Fruit fly (Drosophila melanogaster): ENCODE results near the gene CG3638.

The CG3638 gene

dm6 chrX:1272848-1273247 is 36.4 kb upstream of the CG3638 start (continued):
- TF ChIP-seq crp (GFP tag; optimal IDR thresholded peaks at IDR 0.05), result no peak
- no peak for TF ChIP-seq CG15073 (GFP tag; optimal IDR thresholded peaks at IDR 0.05)
- no peak for TF ChIP-seq CG10959 (GFP tag; IDR thresholded peaks at IDR 0.05)
- peak; percentile 59 for TF ChIP-seq CG15269 (tag; optimal IDR thresholded peaks at IDR 0.05)
- TF ChIP-seq CG3726 (GFP tag; IDR thresholded peaks at IDR 0.05), result no peak
- TF ChIP-seq fu2 (GFP tag; optimal IDR thresholded peaks at IDR 0.05), result no peak
- TF ChIP-seq H2.0 (GFP tag; IDR thresholded peaks at IDR 0.05), result no peak; the same call in 1 of the 2 replicates
- peak; percentile 42 to 46 for TF ChIP-seq Pdp1 (GFP tag; optimal IDR thresholded peaks at IDR 0.05)
- TF ChIP-seq bowl (GFP tag; IDR thresholded peaks at IDR 0.05), result no peak
- TF ChIP-seq peb (GFP tag; IDR thresholded peaks at IDR 0.05), result peak; percentile 42; the same call in 1 of the 2 replicates
- no peak for TF ChIP-seq MTF-1 (GFP tag; optimal IDR thresholded peaks at IDR 0.05; ENCODE audit: borderline replicate concordance)
- TF ChIP-seq CG1529 (GFP tag; optimal IDR thresholded peaks at IDR 0.05), result no peak
- TF ChIP-seq Nf-YB (GFP tag; optimal IDR thresholded peaks at IDR 0.05), result no peak
- no peak for TF ChIP-seq hkb (optimal IDR thresholded peaks at IDR 0.05)
- 0 out of 2 replicates have a peak, but pooled peaks have one; percentile 35 for TF ChIP-seq hkb (GFP tag; IDR thresholded peaks at IDR 0.05)
- no peak for TF ChIP-seq CG31224 (GFP tag; IDR thresholded peaks at IDR 0.05)
- TF ChIP-seq crol (GFP tag; IDR thresholded peaks at IDR 0.05), result no peak
- peak; percentile 60 for TF ChIP-seq Hmr (GFP tag; optimal IDR thresholded peaks at IDR 0.05)
- no peak for TF ChIP-seq nom (GFP tag; optimal IDR thresholded peaks at IDR 0.05)
- peak; percentile 94 for TF ChIP-seq sens (GFP tag)
- TF ChIP-seq CG2120 (GFP tag; optimal IDR thresholded peaks at IDR 0.05), result peak; percentile 74
- TF ChIP-seq pzg (GFP tag; optimal IDR thresholded peaks at IDR 0.05), result no peak
- TF ChIP-seq CG6683 (GFP tag; optimal IDR thresholded peaks at IDR 0.05), result no peak
- TF ChIP-seq scrt (GFP tag; optimal IDR thresholded peaks at IDR 0.05), result peak; percentile 8
- TF ChIP-seq CG16779 (GFP tag; IDR thresholded peaks at IDR 0.05), result no peak
- peak; percentile 34 for TF ChIP-seq slou (GFP tag; optimal IDR thresholded peaks at IDR 0.05)
- no peak for TF ChIP-seq zen2 (GFP tag; IDR thresholded peaks at IDR 0.05; ENCODE audit: partially characterized antibody)
- TF ChIP-seq CG17612 (GFP tag; IDR thresholded peaks at IDR 0.05), result no peak
- peak; percentile 38 for TF ChIP-seq zfh2 (GFP tag; optimal IDR thresholded peaks at IDR 0.05)
- no peak for TF ChIP-seq CG8765 (GFP tag; IDR thresholded peaks at IDR 0.05)
- no peak for TF ChIP-seq CG7745 (tag; optimal IDR thresholded peaks at IDR 0.05)
- TF ChIP-seq corto (GFP tag; optimal IDR thresholded peaks at IDR 0.05), result no peak
- no peak for TF ChIP-seq Elba2 (GFP tag; optimal IDR thresholded peaks at IDR 0.05)
- TF ChIP-seq CG10543 (GFP tag; optimal IDR thresholded peaks at IDR 0.05), result no peak
- peak; percentile 52 for TF ChIP-seq CG8924 (tag; optimal IDR thresholded peaks at IDR 0.05)
- TF ChIP-seq CG10209 (GFP tag; optimal IDR thresholded peaks at IDR 0.05), result peak; percentile 54
- 0 out of 3 replicates have a peak, but pooled peaks have one; percentile 20 for TF ChIP-seq CG34422 (GFP tag; IDR thresholded peaks at IDR 0.05)
- TF ChIP-seq hth (optimal IDR thresholded peaks at IDR 0.05), result no peak
- TF ChIP-seq Dfd (GFP tag; optimal IDR thresholded peaks at IDR 0.05), result no peak
- no peak for TF ChIP-seq chm (GFP tag; IDR thresholded peaks at IDR 0.05)
- TF ChIP-seq org-1 (GFP tag; optimal IDR thresholded peaks at IDR 0.05), result peak; percentile 11
- peak; percentile 74 for TF ChIP-seq lab (GFP tag; optimal IDR thresholded peaks at IDR 0.05)
- no peak for TF ChIP-seq CG3838 (GFP tag; optimal IDR thresholded peaks at IDR 0.05)
- TF ChIP-seq Fer2 (tag; optimal IDR thresholded peaks at IDR 0.05), result no peak
- TF ChIP-seq Aef1 (GFP tag; IDR thresholded peaks at IDR 0.05), result 0 out of 3 replicates have a peak, but pooled peaks have one; percentile 19
- peak; percentile 54 for TF ChIP-seq Hr3 (GFP tag; optimal IDR thresholded peaks at IDR 0.05)
- no peak for TF ChIP-seq C15 (GFP tag; IDR thresholded peaks at IDR 0.05)
- no peak for TF ChIP-seq Neu2 (GFP tag; optimal IDR thresholded peaks at IDR 0.05; ENCODE audit: borderline replicate concordance)
- TF ChIP-seq CG6765 (GFP tag; optimal IDR thresholded peaks at IDR 0.05), result no peak
- TF ChIP-seq CG1832 (GFP tag; optimal IDR thresholded peaks at IDR 0.05), result no peak
- TF ChIP-seq al (GFP tag; IDR thresholded peaks at IDR 0.05), result 0 out of 2 replicates have a peak, but pooled peaks have one; percentile 9
- no peak for TF ChIP-seq slp2 (GFP tag; optimal IDR thresholded peaks at IDR 0.05)

Measured in whole organism, embryonic.